Worm (Caenorhabditis elegans) whole organism, L4 larva: ENCODE measurements around the gene rpl-37.

ENCODE experiments used
- F49E8.2 ChIP-seq: sonication (generic microtip); optimal IDR thresholded peaks from 2 replicates; lab custom pipeline; 2016; ENCODE audit warnings: missing compliant biosample characterization, mild to moderate bottlenecking, missing genetic modification characterization, borderline replicate concordance
- ces-1 ChIP-seq: fragments of 150-350 bp; sonication (generic microtip); optimal IDR thresholded peaks from 4 replicates; lab custom pipeline; 2014; ENCODE audit warnings: missing biosample characterization, missing genetic modification reagents, missing genetic modification characterization
- egl-27 ChIP-seq: sonication (generic microtip); optimal IDR thresholded peaks from 3 replicates; lab custom pipeline; 2017; ENCODE audit warnings: missing biosample characterization, missing genetic modification reagents, missing genetic modification characterization
- egl-43 ChIP-seq: fragments of 200-800 bp; sonication (Bioruptor generic); IDR thresholded peaks from 2 replicates; pipeline ENCODE4 v1.3.6; 2022; ENCODE audit warnings: missing genetic modification reagents, missing genetic modification characterization, missing compliant biosample characterization
- jun-1 ChIP-seq: fragments of 150-350 bp; optimal IDR thresholded peaks from 2 replicates; lab custom pipeline; 2014; ENCODE audit warnings: missing biosample characterization, missing genetic modification reagents, missing genetic modification characterization
- lim-7 ChIP-seq: fragments of 200-800 bp; sonication (Bioruptor generic); IDR thresholded peaks from 2 replicates; pipeline ENCODE4 v1.3.6; 2022; ENCODE audit warnings: missing genetic modification characterization, missing compliant biosample characterization
- mdl-1 ChIP-seq, 2 experiments: fragments of 150-350 bp in 1 of 2; sonication (generic microtip) in 1 of 2; optimal IDR thresholded peaks; 2 replicates each; lab custom pipeline; 2014 to 2017; ENCODE audit warnings: missing biosample characterization in 2 of 2, missing genetic modification characterization in 2 of 2
- nhr-41 ChIP-seq: fragments of 200-800 bp; sonication (Bioruptor generic); IDR thresholded peaks from 2 replicates; pipeline ENCODE4 v1.3.6; 2022; ENCODE audit warnings: missing genetic modification reagents, missing genetic modification characterization, missing compliant biosample characterization
- pqm-1 ChIP-seq: sonication (generic microtip); optimal IDR thresholded peaks from 2 replicates; lab custom pipeline; 2017; ENCODE audit warnings: missing biosample characterization, missing genetic modification characterization
- snpc-4 ChIP-seq: fragments of 150-350 bp; optimal IDR thresholded peaks from 2 replicates; lab custom pipeline; 2014; ENCODE audit warnings: missing biosample characterization, missing genetic modification characterization
- unc-39 ChIP-seq: sonication (generic microtip); optimal IDR thresholded peaks from 2 replicates; lab custom pipeline; 2017; ENCODE audit warnings: missing biosample characterization, missing genetic modification characterization
- unc-62 ChIP-seq, 3 experiments: fragments of 150-350 bp in 1 of 3; sonication (generic microtip); optimal IDR thresholded peaks in 2 of 3; peaks in 1 of 3; 1 replicate in 1 of 3; 2 replicates in 2 of 3; lab custom pipeline; 2014 to 2017; ENCODE audit warnings: missing biosample characterization in 3 of 3, missing genetic modification characterization in 3 of 3, missing genetic modification reagents in 3 of 3, missing genotype in 1 of 3

ce11 chrIII:3541093-3541492 lies 12.7 kb downstream of the rpl-37 start:
- TF ChIP-seq unc-62 (GFP tag; optimal IDR thresholded peaks at IDR 0.05 in 1 of 2; lab: Kevin White, UChicago) (no peak), unc-62 (tag; optimal IDR thresholded peaks at IDR 0.05; lab: Kevin White, UChicago) (no peak), pqm-1 (tag; lab: Kevin White, UChicago) (no peak), egl-43 (no peak), mdl-1 (tag; optimal IDR thresholded peaks at IDR 0.05; lab: Kevin White, UChicago) (no peak), snpc-4 (tag; lab: Kevin White, UChicago) (no peak), egl-27 (tag; lab: Kevin White, UChicago) (no peak), ces-1 (GFP tag; lab: Kevin White, UChicago) (no peak), unc-39 (no peak), F49E8.2 (tag; lab: Kevin White, UChicago) (no peak), lim-7 (GFP tag; lab: Robert Waterston, UW) (no peak), nhr-41 (GFP tag; lab: Robert Waterston, UW) (no peak), jun-1 (tag; lab: Kevin White, UChicago) (no peak)
